Fruit fly (Drosophila melanogaster): ENCODE measurements around the gene Snoo.

DNA sequence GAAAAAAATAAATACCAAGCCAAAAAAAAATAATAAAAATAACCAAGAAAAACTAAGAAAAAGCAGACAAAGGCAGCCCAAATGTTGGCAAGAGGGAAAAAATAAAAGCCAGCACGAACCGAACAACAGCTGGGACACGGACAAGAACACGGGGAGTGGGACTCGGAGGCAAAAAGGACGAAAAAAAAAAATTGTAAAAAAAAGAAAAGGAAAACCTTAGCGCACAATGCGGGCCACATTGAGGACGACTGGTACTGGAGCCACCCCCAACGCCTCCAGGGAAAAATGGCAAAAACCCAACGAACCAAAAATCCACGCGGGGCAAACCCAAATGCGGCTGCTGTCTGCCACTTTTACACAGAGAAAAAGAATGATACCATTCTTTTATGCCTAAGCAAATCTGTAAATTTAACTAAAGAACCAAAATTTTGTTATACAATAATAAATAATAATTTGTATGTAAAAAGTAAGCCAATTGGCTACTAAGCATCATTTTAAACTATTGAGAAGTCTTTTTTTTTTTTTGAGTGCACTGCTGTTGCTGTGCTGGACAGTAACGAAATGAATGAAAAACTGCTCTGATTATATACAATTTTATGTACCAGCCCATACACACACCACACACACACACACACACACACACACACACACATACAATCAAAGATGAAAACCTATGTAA lies 51.8 kb downstream of the Snoo start:
- TF ChIP-seq Doc2 (GFP tag; IDR thresholded peaks at IDR 0.05) (no peak), disco-r (GFP tag; optimal IDR thresholded peaks at IDR 0.05) (no peak), CG16813 (GFP tag; IDR thresholded peaks at IDR 0.05; ENCODE audit: partially characterized antibody) (no peak), Sry-δ (GFP tag; optimal IDR thresholded peaks at IDR 0.05) (no peak)

All from whole organism, embryonic.